Worm (Caenorhabditis elegans): ENCODE measurements around the gene epac-1.

ce11 chrIII:10152495-10152894, 36.5 kb upstream of the epac-1 start, which contains the start of gene nac-3:
- TF ChIP-seq aly-1 (tag; optimal IDR thresholded peaks at IDR 0.05) (no peak), pes-1 (GFP tag; IDR thresholded peaks at IDR 0.05) (no peak), ama-1 (optimal IDR thresholded peaks at IDR 0.05) (no peak), tbx-11 (GFP tag; IDR thresholded peaks at IDR 0.05) (no peak), hmbx-1 (tag; optimal IDR thresholded peaks at IDR 0.05) (no peak)
